Worm (Caenorhabditis elegans): ENCODE measurements around the gene aagr-3.

Gene aagr-3

ce11 chrV:9690099-9690572 is 39.2 kb downstream of the aagr-3 start, which contains the start of gene rbx-1:
rbx-1 (minus strand) TSS chrV:9690522.
- TF ChIP-seq hnd-1 (tag; optimal IDR thresholded peaks at IDR 0.05) (no peak), F13C5.2 (tag; optimal IDR thresholded peaks at IDR 0.05) (no peak), tra-4 (tag; optimal IDR thresholded peaks at IDR 0.05) (no peak), ets-7 (tag; optimal IDR thresholded peaks at IDR 0.05) (no peak), hmg-4 (GFP tag; optimal IDR thresholded peaks at IDR 0.05) (no peak), hmbx-1 (tag; optimal IDR thresholded peaks at IDR 0.05) (no peak), B0310.2 (tag; optimal IDR thresholded peaks at IDR 0.05) (no peak), aly-1 (tag; optimal IDR thresholded peaks at IDR 0.05) (no peak), flt-1 (GFP tag; IDR thresholded peaks at IDR 0.05) (no peak), ama-1 (optimal IDR thresholded peaks at IDR 0.05) (no peak), sea-1 (GFP tag; conservative IDR thresholded peaks at IDR 0.05) (no peak), ceh-36 (tag; optimal IDR thresholded peaks at IDR 0.05) (no peak), pes-1 (GFP tag; IDR thresholded peaks at IDR 0.05) (no peak), tbx-11 (GFP tag; IDR thresholded peaks at IDR 0.05) (no peak), scrt-1 (GFP tag; IDR thresholded peaks at IDR 0.05) (no peak)

- TF ChIP-seq hmg-4 (GFP tag; optimal IDR thresholded peaks at IDR 0.05) (no peak), tbx-37 (GFP tag; conservative IDR thresholded peaks at IDR 0.05) (no peak), flt-1 (GFP tag; IDR thresholded peaks at IDR 0.05) (no peak), ceh-13 (GFP tag; optimal IDR thresholded peaks at IDR 0.05) (no peak), scrt-1 (GFP tag; IDR thresholded peaks at IDR 0.05) (no peak), hnd-1 (tag; optimal IDR thresholded peaks at IDR 0.05) (no peak), pes-1 (GFP tag; IDR thresholded peaks at IDR 0.05) (no peak), F13C5.2 (tag; optimal IDR thresholded peaks at IDR 0.05) (no peak), B0310.2 (tag; optimal IDR thresholded peaks at IDR 0.05) (no peak), tra-4 (tag; optimal IDR thresholded peaks at IDR 0.05) (no peak), aly-1 (tag; optimal IDR thresholded peaks at IDR 0.05) (no peak), tbx-11 (GFP tag; IDR thresholded peaks at IDR 0.05) (no peak), ceh-36 (tag; optimal IDR thresholded peaks at IDR 0.05) (no peak), hmbx-1 (tag; optimal IDR thresholded peaks at IDR 0.05) (no peak), ama-1 (optimal IDR thresholded peaks at IDR 0.05) (no peak)
Measured at ce11 chrV:9689364-9689763, 39.9 kb downstream of the aagr-3 start.

DNA sequence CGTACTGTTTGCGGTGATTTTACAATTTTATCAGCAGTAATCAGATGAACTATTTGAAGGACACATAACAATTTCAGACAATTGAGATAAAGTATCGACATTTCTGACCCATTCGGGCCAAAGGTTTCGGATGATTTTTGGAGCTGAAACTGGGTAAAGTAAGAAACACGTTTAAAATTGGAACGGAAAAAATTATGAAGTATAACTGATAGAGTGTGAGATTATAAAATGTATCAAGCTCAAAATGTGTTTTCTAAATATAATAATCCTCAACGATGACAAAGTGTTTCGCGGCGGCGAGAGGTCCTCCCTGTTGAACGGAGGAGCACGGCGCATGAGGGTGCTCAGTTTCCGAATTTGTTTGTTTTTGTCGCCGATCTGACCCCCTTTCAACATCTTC is 43.8 kb downstream of the aagr-3 start, which contains the start of gene ZK287.4:
Gene ZK287.4 (minus strand): TSS at position 101 of the 400 bp plus-strand sequence.
- TF ChIP-seq ceh-36 (tag; optimal IDR thresholded peaks at IDR 0.05) (no peak), tbx-11 (GFP tag; IDR thresholded peaks at IDR 0.05) (no peak)

- TF ChIP-seq pes-1 (GFP tag; IDR thresholded peaks at IDR 0.05): no peak
Measured at ce11 chrV:9680260-9680659, 49.1 kb downstream of the aagr-3 start.

DNA sequence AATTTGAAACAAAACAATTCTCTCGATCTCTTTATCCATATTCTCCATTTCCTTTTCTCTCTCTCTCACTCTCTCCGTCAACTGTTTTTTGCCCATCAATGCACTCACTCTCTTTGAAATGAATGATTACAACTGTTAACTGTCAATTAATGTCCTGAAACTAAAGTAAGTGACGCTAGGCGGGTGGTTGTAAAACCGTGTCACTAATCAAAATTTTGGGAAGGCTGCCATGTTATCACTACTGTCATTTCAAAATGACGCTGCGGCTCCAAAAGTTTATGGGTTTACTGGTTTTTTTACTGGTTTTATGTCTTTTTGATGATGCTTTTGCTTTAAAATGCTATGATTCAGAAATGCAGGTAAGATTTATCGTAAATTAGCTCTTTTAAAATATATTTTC is 50.1 kb downstream of the aagr-3 start, which contains the start of gene ZK287.9:
Gene ZK287.9 (plus strand): TSS at position 192 of the 400 bp plus-strand sequence.
- TF ChIP-seq aly-1 (tag; optimal IDR thresholded peaks at IDR 0.05) (no peak), ceh-36 (tag; optimal IDR thresholded peaks at IDR 0.05) (no peak), hmbx-1 (tag; optimal IDR thresholded peaks at IDR 0.05) (no peak), sea-1 (GFP tag; conservative IDR thresholded peaks at IDR 0.05) (no peak), ceh-13 (GFP tag; optimal IDR thresholded peaks at IDR 0.05) (no peak), ets-7 (tag; optimal IDR thresholded peaks at IDR 0.05) (no peak), F13C5.2 (tag; optimal IDR thresholded peaks at IDR 0.05) (no peak), flt-1 (GFP tag; IDR thresholded peaks at IDR 0.05) (no peak), hmg-4 (GFP tag; optimal IDR thresholded peaks at IDR 0.05) (no peak), ama-1 (optimal IDR thresholded peaks at IDR 0.05) (no peak), pes-1 (GFP tag; IDR thresholded peaks at IDR 0.05) (no peak), hnd-1 (tag; optimal IDR thresholded peaks at IDR 0.05) (no peak), tbx-11 (GFP tag; IDR thresholded peaks at IDR 0.05) (no peak), B0310.2 (tag; optimal IDR thresholded peaks at IDR 0.05) (no peak), tbx-37 (GFP tag; conservative IDR thresholded peaks at IDR 0.05) (no peak), scrt-1 (GFP tag; IDR thresholded peaks at IDR 0.05) (no peak), tra-4 (tag; optimal IDR thresholded peaks at IDR 0.05) (no peak)

ce11 chrV:9677977-9678376 is 51.3 kb downstream of the aagr-3 start, which contains the start of gene cthd-1:
cthd-1 (plus strand) TSS chrV:9678277.
- TF ChIP-seq sea-1 (GFP tag; conservative IDR thresholded peaks at IDR 0.05): no peak
- no peak for TF ChIP-seq aly-1 (tag; optimal IDR thresholded peaks at IDR 0.05)
- TF ChIP-seq hmg-4 (GFP tag; optimal IDR thresholded peaks at IDR 0.05): no peak
- no peak for TF ChIP-seq ceh-13 (GFP tag; optimal IDR thresholded peaks at IDR 0.05)
- no peak for TF ChIP-seq tra-4 (tag; optimal IDR thresholded peaks at IDR 0.05)
- no peak for TF ChIP-seq tbx-37 (GFP tag; conservative IDR thresholded peaks at IDR 0.05)
- no peak for TF ChIP-seq ama-1 (optimal IDR thresholded peaks at IDR 0.05)
